Fruit fly (Drosophila melanogaster): ENCODE measurements around the gene dati.

DNA sequence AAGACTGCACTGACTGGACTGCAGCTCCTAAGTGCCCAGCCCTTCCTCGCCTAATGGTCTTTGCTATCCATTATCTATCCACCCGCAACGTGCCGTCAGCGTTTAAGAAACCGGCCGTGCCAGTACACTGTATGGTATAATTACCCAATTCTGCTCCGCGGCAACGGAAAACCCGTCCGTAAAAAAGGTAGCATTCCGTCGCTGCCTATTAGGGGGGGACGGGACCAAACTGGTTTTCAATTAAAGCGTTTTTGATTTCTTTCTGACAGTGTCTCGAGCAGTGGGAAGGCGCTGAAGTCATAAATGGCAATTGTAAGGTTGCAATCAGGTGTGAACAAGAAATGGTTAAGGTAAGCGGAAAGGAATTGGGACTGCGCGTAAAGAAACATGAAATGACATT, 14.9 kb downstream of the dati start:
- TF ChIP-seq CG8478 (optimal IDR thresholded peaks at IDR 0.05), result no peak
- no peak for TF ChIP-seq pan (optimal IDR thresholded peaks at IDR 0.05)
- no peak for TF ChIP-seq usp (GFP tag; optimal IDR thresholded peaks at IDR 0.05)
- TF ChIP-seq psq (optimal IDR thresholded peaks at IDR 0.05), result no peak
- TF ChIP-seq Dll (optimal IDR thresholded peaks at IDR 0.05), result no peak
- no peak for TF ChIP-seq EcR (GFP tag; optimal IDR thresholded peaks at IDR 0.05)

All from whole organism.